Fruit fly (Drosophila melanogaster): ENCODE data around the gene Ptp10D.

dm6 chrX:11584075-11584474 lies 37.7 kb upstream of the Ptp10D start, which contains the start of gene pkm:
- TF ChIP-seq gl (tag; optimal IDR thresholded peaks at IDR 0.05) (no peak), Ets98B (GFP tag; IDR thresholded peaks at IDR 0.05) (no peak)

All from whole organism, pupa.